Fruit fly (Drosophila melanogaster) whole organism, pupa: ENCODE results near the gene CG5986.

Source experiments
- CG10348 ChIP-seq: fragments of 200-800 bp; sonication (Bioruptor generic); IDR thresholded peaks from 2 replicates; pipeline ENCODE4 v1.3.6; 2022; ENCODE audit warnings: missing biosample characterization, missing genetic modification characterization
- CG14655 ChIP-seq: fragments of 200-800 bp; sonication (Bioruptor generic); optimal IDR thresholded peaks from 3 replicates; lab custom pipeline; 2017; ENCODE audit warnings: mild to moderate bottlenecking, missing biosample characterization, missing genetic modification reagents, missing genetic modification characterization
- CG4496 ChIP-seq: fragments of 200-800 bp; sonication (Bioruptor generic); IDR thresholded peaks from 3 replicates; pipeline ENCODE4 v1.3.6; 2022; ENCODE audit warnings: missing biosample characterization, missing genetic modification characterization
- CG9948 ChIP-seq: fragments of 200-800 bp; sonication (Bioruptor generic); optimal IDR thresholded peaks from 2 replicates; lab custom pipeline; 2018; ENCODE audit warnings: missing biosample characterization, mild to moderate bottlenecking, missing genetic modification characterization, moderate library complexity
- fd96Ca ChIP-seq: fragments of 200-800 bp; sonication (Bioruptor generic); IDR thresholded peaks from 3 replicates; pipeline ENCODE4 v1.3.6; 2022; ENCODE audit warnings: missing biosample characterization, missing genetic modification characterization
- rn ChIP-seq: fragments of 200-800 bp; sonication (Bioruptor generic); IDR thresholded peaks from 2 replicates; pipeline ENCODE4 v1.3.6; 2022; ENCODE audit warnings: missing biosample characterization, missing genetic modification characterization

- TF ChIP-seq CG14655 (GFP tag; lab: Kevin White, UChicago) (no peak), CG4496 (GFP tag; lab: Robert Waterston, UW) (peak; percentile 71), CG9948 (tag; lab: Kevin White, UChicago) (no peak), CG10348 (GFP tag; lab: Robert Waterston, UW) (no peak), rn (no peak), fd96Ca (GFP tag; lab: Robert Waterston, UW) (peak; percentile 51; the same call in 2 of the 3 replicates)
These were observed 16.4 kb upstream of the CG5986 start for dm6 chr3R:24031019-24031824.
